Worm (Caenorhabditis elegans) whole organism, L2 larva: ENCODE data around the gene trim-21.
"Not testable (repeated sequence)": the region's sequence is repeated elsewhere in the genome, so short reads cannot be mapped to it uniquely, and the experiment has no call there.

Experiments
- F13H6.1 ChIP-seq: sonication (generic microtip); optimal IDR thresholded peaks from 2 replicates; lab custom pipeline; 2016; ENCODE audit warnings: missing genetic modification characterization, missing compliant biosample characterization
- mbf-1 ChIP-seq: sonication (generic microtip); optimal IDR thresholded peaks from 2 replicates; lab custom pipeline; 2017; ENCODE audit warnings: missing biosample characterization, missing genetic modification characterization
- nhr-21 ChIP-seq: fragments of 150-350 bp; optimal IDR thresholded peaks from 2 replicates; lab custom pipeline; 2014; ENCODE audit warnings: missing biosample characterization, missing genetic modification characterization
- nhr-237 ChIP-seq: fragments of 150-350 bp; optimal IDR thresholded peaks from 2 replicates; lab custom pipeline; 2014; ENCODE audit warnings: missing biosample characterization, missing genetic modification characterization
- ztf-11 ChIP-seq: sonication (generic microtip); optimal IDR thresholded peaks from 2 replicates; lab custom pipeline; 2017; ENCODE audit warnings: missing biosample characterization, missing genetic modification characterization

- not testable (repeated sequence) for TF ChIP-seq F13H6.1 (tag; lab: Kevin White, UChicago); mbf-1 (tag; lab: Kevin White, UChicago); nhr-21; ztf-11 (tag; lab: Kevin White, UChicago); nhr-237 (tag; lab: Kevin White, UChicago)
These were observed 30.0 kb downstream of the trim-21 start, which contains the start of gene K09F6.9 for ce11 chrII:2282599-2282998.
